Worm (Caenorhabditis elegans) whole organism, early embryonic: Measurements from ENCODE around the gene T25B6.5.

ENCODE experiments used
- B0310.2 ChIP-seq: sonication (generic microtip); optimal IDR thresholded peaks from 2 replicates; lab custom pipeline; 2016; ENCODE audit warnings: mild to moderate bottlenecking, missing genetic modification characterization, missing compliant biosample characterization
- F13C5.2 ChIP-seq: sonication (generic microtip); optimal IDR thresholded peaks from 2 replicates; lab custom pipeline; 2017; ENCODE audit warnings: mild to moderate bottlenecking, missing genetic modification characterization, inconsistent platforms, missing compliant biosample characterization
- aly-1 ChIP-seq: sonication (generic microtip); optimal IDR thresholded peaks from 2 replicates; lab custom pipeline; 2016; ENCODE audit warnings: missing genetic modification characterization, missing compliant biosample characterization
- ama-1 ChIP-seq: fragments of 150-350 bp; optimal IDR thresholded peaks from 2 replicates; lab custom pipeline; 2014
- ceh-13 ChIP-seq: fragments of 200-800 bp; sonication (Bioruptor generic); optimal IDR thresholded peaks from 2 replicates; lab custom pipeline; 2018; ENCODE audit warnings: mild to moderate bottlenecking, missing genetic modification characterization, missing compliant biosample characterization
- ceh-36 ChIP-seq: sonication (generic microtip); optimal IDR thresholded peaks from 2 replicates; lab custom pipeline; 2016; ENCODE audit warnings: missing genetic modification characterization, inconsistent platforms, missing compliant biosample characterization
- ets-7 ChIP-seq: sonication (generic microtip); optimal IDR thresholded peaks from 2 replicates; lab custom pipeline; 2016; ENCODE audit warnings: missing genotype, missing genetic modification characterization, missing compliant biosample characterization
- flt-1 ChIP-seq: fragments of 200-800 bp; sonication (Bioruptor generic); IDR thresholded peaks from 2 replicates; pipeline ENCODE4 v1.3.6; 2022; ENCODE audit warnings: missing genetic modification characterization, missing compliant biosample characterization
- hmbx-1 ChIP-seq: sonication (generic microtip); optimal IDR thresholded peaks from 2 replicates; lab custom pipeline; 2016; ENCODE audit warnings: mild to moderate bottlenecking, missing genetic modification characterization, missing compliant biosample characterization
- hmg-4 ChIP-seq: fragments of 200-800 bp; sonication (Bioruptor generic); optimal IDR thresholded peaks from 2 replicates; lab custom pipeline; 2018; ENCODE audit warnings: mild to moderate bottlenecking, missing genetic modification characterization, missing compliant biosample characterization
- hnd-1 ChIP-seq: sonication (generic microtip); optimal IDR thresholded peaks from 2 replicates; lab custom pipeline; 2016; ENCODE audit warnings: missing genetic modification characterization, missing compliant biosample characterization
- pes-1 ChIP-seq: fragments of 200-800 bp; sonication (Bioruptor generic); IDR thresholded peaks from 2 replicates; pipeline ENCODE4 v1.3.6; 2022; ENCODE audit warnings: missing genetic modification reagents, missing genetic modification characterization, missing compliant biosample characterization
- scrt-1 ChIP-seq: fragments of 200-800 bp; sonication (Bioruptor generic); IDR thresholded peaks from 2 replicates; pipeline ENCODE4 v1.3.6; 2022; ENCODE audit warnings: missing genetic modification characterization, missing compliant biosample characterization
- sea-1 ChIP-seq: fragments of 200-800 bp; sonication (Bioruptor generic); conservative IDR thresholded peaks from 2 replicates; pipeline ENCODE4 v1.3.6; 2022; ENCODE audit warnings: missing genetic modification characterization, missing compliant biosample characterization
- tbx-11 ChIP-seq: fragments of 200-800 bp; sonication (Bioruptor generic); IDR thresholded peaks from 2 replicates; pipeline ENCODE4 v1.3.6; 2022; ENCODE audit warnings: missing genetic modification characterization, missing compliant biosample characterization
- tbx-37 ChIP-seq: fragments of 200-800 bp; sonication (Bioruptor generic); conservative IDR thresholded peaks from 2 replicates; pipeline ENCODE4 v1.3.6; 2022; ENCODE audit warnings: missing genetic modification reagents, missing genetic modification characterization, missing compliant biosample characterization
- tra-4 ChIP-seq: sonication (generic microtip); optimal IDR thresholded peaks from 2 replicates; lab custom pipeline; 2017; ENCODE audit warnings: missing genetic modification characterization, missing compliant biosample characterization

T25B6.5 gene

DNA sequence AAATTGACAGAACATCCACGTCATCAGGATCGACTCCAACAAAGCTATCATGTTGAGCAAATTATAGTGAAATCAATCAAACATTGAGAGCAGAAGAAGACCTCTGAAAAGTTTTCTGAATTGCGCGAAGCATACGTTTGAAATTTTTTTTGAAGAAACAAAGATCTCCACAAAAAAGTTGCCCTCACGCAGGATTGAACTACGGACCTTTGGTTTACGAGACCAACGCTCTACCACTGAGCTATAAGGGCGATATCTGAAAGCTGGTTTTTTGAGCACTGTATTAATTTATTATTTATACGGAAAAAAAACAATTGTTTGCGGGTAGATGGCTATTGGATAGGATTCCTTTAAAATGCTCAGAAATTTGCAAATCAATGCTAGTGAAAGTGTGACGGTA lies 3.9 kb upstream of the T25B6.5 start:
- TF ChIP-seq hnd-1 (tag; lab: Kevin White, UChicago): no peak
- TF ChIP-seq scrt-1 (GFP tag; lab: Robert Waterston, UW): no peak

DNA sequence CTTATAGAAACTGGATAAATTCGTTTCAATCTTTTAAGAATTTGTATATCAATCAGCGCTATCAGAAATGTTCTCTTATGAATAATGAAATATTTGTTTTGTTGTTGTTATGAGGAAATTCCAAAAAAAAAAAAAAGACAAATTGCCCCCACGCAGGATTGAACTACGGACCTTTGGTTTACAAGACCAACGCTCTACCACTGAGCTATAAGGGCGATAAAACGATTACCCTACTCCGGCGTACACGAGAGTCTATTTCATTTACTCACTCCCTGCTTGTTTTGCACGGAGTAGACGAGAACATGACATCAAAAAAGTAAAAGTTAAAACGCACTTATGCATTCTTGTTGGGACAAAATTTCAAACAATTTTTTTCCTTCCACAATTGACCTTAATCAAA lies 2.7 kb upstream of the T25B6.5 start:
- TF ChIP-seq pes-1 (GFP tag; lab: Robert Waterston, UW) (no peak; the same call in 1 of the 2 replicates), sea-1 (GFP tag; lab: Robert Waterston, UW) (no peak), ceh-13 (no peak), tra-4 (tag; lab: Kevin White, UChicago) (peak; percentile 18), aly-1 (tag; lab: Kevin White, UChicago) (no peak), ceh-36 (tag; lab: Kevin White, UChicago) (no peak), flt-1 (GFP tag; lab: Robert Waterston, UW) (no peak; the same call in none of the 2 replicates), B0310.2 (tag; lab: Kevin White, UChicago) (no peak), hmg-4 (GFP tag; lab: Kevin White, UChicago) (no peak), scrt-1 (GFP tag; lab: Robert Waterston, UW) (no peak), hmbx-1 (no peak), tbx-11 (GFP tag; lab: Robert Waterston, UW) (0 out of 2 replicates have a peak, but pooled peaks have one; percentile 49), hnd-1 (tag; lab: Kevin White, UChicago) (peak; percentile 41), tbx-37 (peak; percentile 51; the same call in 1 of the 2 replicates), ama-1 (lab: Kevin White, UChicago) (no peak), ets-7 (tag; lab: Kevin White, UChicago) (no peak), F13C5.2 (tag; lab: Kevin White, UChicago) (no peak)

DNA sequence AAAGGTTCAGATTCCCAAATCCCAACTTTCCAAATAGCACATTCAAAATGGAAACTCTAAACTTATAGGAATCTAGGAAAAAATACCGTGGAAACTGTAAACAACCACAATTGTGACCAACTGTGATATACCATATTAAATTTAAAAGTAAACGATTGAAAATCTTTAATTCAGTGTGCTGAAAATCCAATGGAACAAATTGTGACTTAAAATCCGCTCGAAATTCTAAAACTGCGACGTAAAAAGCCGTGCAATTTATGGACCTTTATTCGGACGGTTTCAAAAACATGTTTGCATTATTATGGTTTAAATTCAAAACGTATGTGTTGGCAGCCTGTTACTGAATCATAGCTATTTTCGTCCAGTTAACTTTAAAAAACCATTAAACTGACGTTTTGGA lies 2.3 kb upstream of the T25B6.5 start:
- TF ChIP-seq pes-1 (GFP tag; lab: Robert Waterston, UW) (no peak), hmg-4 (GFP tag; lab: Kevin White, UChicago) (no peak), tbx-37 (no peak), ceh-13 (no peak), hnd-1 (tag; lab: Kevin White, UChicago) (no peak), sea-1 (GFP tag; lab: Robert Waterston, UW) (no peak), F13C5.2 (tag; lab: Kevin White, UChicago) (no peak), ama-1 (lab: Kevin White, UChicago) (no peak), flt-1 (GFP tag; lab: Robert Waterston, UW) (no peak), aly-1 (tag; lab: Kevin White, UChicago) (no peak), B0310.2 (tag; lab: Kevin White, UChicago) (no peak), tbx-11 (GFP tag; lab: Robert Waterston, UW) (no peak), tra-4 (tag; lab: Kevin White, UChicago) (no peak), scrt-1 (GFP tag; lab: Robert Waterston, UW) (no peak), ceh-36 (tag; lab: Kevin White, UChicago) (no peak), ets-7 (tag; lab: Kevin White, UChicago) (no peak), hmbx-1 (no peak)

DNA sequence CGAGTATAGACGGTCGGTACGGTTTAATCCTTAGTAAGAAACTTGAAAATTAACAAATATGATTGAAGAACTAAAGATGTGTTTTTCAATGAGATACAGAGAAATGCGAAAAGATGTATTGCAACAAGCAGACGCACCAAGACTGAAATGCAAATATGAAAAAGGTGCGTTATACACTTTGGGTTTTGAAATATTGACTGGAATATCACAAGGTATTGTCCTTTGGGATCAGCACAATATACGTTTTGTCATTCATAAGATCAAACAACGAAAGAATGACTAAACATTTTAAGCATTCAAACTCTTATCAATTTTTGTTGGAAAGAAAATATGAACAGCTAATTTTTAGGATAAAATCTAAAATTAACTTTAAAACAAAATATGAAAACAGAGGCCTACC lies 1.2 kb upstream of the T25B6.5 start, which contains the start of gene T25B6.6:
Gene T25B6.6 (minus strand): TSS at position 101 of the 400 bp plus-strand sequence.
- TF ChIP-seq scrt-1 (GFP tag; lab: Robert Waterston, UW) (no peak), ets-7 (tag; lab: Kevin White, UChicago) (no peak)

DNA sequence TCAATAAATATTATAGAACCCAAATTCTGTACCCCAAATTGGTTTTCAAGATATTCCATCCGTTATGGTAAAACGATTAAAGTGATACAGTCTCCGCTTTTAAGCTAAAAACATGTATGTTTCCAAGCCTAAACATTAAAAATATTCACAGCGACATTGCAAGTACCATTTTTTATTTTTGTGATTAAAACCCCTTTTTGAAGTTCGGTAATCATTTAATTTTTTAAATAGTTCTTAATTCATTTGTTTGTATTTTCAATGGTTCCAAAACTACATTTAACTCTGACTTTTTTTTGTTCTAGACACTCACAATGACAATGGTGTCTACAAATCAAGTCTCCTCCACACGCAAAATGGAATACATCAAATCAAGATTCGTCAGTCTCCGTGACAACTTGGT lies 6.1 kb downstream of the T25B6.5 start, which contains the start of gene T25B6.4:
Gene T25B6.4 (plus strand): TSS at position 301 of the 400 bp plus-strand sequence.
- no peak for TF ChIP-seq hnd-1 (tag; lab: Kevin White, UChicago)
- TF ChIP-seq hmg-4 (GFP tag; lab: Kevin White, UChicago): no peak
- TF ChIP-seq ets-7 (tag; lab: Kevin White, UChicago): no peak
- no peak for TF ChIP-seq aly-1 (tag; lab: Kevin White, UChicago)
- TF ChIP-seq pes-1 (GFP tag; lab: Robert Waterston, UW): no peak
- no peak for TF ChIP-seq tbx-37
- TF ChIP-seq ceh-36 (tag; lab: Kevin White, UChicago): no peak
- TF ChIP-seq scrt-1 (GFP tag; lab: Robert Waterston, UW): no peak
- TF ChIP-seq B0310.2 (tag; lab: Kevin White, UChicago): no peak
- TF ChIP-seq F13C5.2 (tag; lab: Kevin White, UChicago): no peak
- no peak for TF ChIP-seq tra-4 (tag; lab: Kevin White, UChicago)
- TF ChIP-seq sea-1 (GFP tag; lab: Robert Waterston, UW): no peak
- no peak for TF ChIP-seq hmbx-1

DNA sequence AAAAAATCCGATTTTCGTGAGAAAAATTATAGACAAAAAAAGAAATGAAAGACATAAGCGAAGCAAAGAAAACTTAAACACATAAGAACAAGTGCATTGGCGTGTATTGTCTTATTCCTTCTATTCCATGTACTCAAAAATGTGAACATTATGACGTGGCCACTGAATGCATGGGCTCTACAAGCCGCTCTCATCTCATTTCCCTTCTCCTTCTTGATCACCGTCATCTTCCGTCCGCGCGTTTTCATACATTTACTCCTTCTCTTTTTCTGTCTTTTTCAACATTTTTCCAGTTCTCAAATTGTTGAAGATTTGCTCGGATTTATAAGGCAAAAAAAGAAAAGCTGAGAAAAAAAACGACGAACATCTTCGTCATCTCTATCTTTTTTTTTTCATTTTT lies 7.1 kb downstream of the T25B6.5 start:
- TF ChIP-seq F13C5.2 (tag; lab: Kevin White, UChicago) (no peak), ama-1 (lab: Kevin White, UChicago) (no peak), hmg-4 (GFP tag; lab: Kevin White, UChicago) (no peak), tbx-37 (no peak), hmbx-1 (no peak), tra-4 (tag; lab: Kevin White, UChicago) (no peak), ceh-36 (tag; lab: Kevin White, UChicago) (no peak), ets-7 (tag; lab: Kevin White, UChicago) (no peak), B0310.2 (tag; lab: Kevin White, UChicago) (no peak), scrt-1 (GFP tag; lab: Robert Waterston, UW) (no peak), sea-1 (GFP tag; lab: Robert Waterston, UW) (no peak), hnd-1 (tag; lab: Kevin White, UChicago) (no peak), pes-1 (GFP tag; lab: Robert Waterston, UW) (no peak), tbx-11 (GFP tag; lab: Robert Waterston, UW) (no peak), aly-1 (tag; lab: Kevin White, UChicago) (no peak), ceh-13 (no peak)

DNA sequence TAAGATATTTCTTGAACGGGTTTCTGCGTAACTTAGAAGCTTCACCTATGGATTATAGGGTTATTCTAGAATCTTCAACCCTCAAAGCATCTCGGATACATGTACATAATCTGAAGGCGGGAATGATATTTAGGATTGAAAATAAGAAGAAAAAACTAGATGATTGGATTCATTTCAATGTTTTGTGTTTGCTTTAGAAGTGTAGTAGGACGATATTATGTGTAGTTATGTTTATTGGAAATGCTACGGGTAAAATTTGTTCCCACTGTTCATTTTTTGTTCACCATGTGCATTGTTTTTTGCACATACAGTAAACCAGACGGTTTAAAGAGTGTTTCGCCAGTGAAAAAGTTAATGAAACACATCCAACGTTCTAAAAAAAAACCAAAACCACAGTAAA lies 10.1 kb downstream of the T25B6.5 start:
- no peak for TF ChIP-seq F13C5.2 (tag; lab: Kevin White, UChicago)
- no peak for TF ChIP-seq scrt-1 (GFP tag; lab: Robert Waterston, UW)
- TF ChIP-seq sea-1 (GFP tag; lab: Robert Waterston, UW): no peak
- TF ChIP-seq hnd-1 (tag; lab: Kevin White, UChicago): no peak
- TF ChIP-seq tra-4 (tag; lab: Kevin White, UChicago): no peak
- no peak for TF ChIP-seq pes-1 (GFP tag; lab: Robert Waterston, UW)
- TF ChIP-seq hmg-4 (GFP tag; lab: Kevin White, UChicago): no peak
- TF ChIP-seq hmbx-1: no peak
- TF ChIP-seq aly-1 (tag; lab: Kevin White, UChicago): no peak
- no peak for TF ChIP-seq flt-1 (GFP tag; lab: Robert Waterston, UW)
- TF ChIP-seq B0310.2 (tag; lab: Kevin White, UChicago): no peak
- no peak for TF ChIP-seq ceh-36 (tag; lab: Kevin White, UChicago)
- TF ChIP-seq tbx-11 (GFP tag; lab: Robert Waterston, UW): no peak
- no peak for TF ChIP-seq tbx-37
- TF ChIP-seq ceh-13: no peak
- TF ChIP-seq ama-1 (lab: Kevin White, UChicago): no peak
- TF ChIP-seq ets-7 (tag; lab: Kevin White, UChicago): no peak
